Worm (Caenorhabditis elegans): ENCODE data around the gene F25G6.9.

F25G6.9 gene

DNA sequence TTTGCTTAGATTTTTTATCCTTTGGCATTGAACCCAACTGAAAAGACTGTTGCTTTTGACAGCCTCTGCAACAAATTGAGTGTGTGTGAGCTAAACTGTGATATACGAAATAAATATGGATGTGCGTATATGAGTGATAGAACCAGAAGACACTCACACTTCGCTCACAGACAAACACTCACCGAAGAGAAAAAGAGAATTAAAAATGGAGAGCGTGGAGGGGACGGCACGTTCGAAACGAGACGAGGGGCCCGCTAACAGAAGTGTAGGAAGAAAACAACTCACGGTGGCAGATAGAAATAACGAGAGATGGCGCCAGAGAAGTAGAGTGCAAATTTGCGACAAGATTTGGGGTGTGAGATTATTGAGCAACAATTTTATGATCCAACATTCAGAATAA is 51.5 kb downstream of the F25G6.9 start (continued):
- no peak for TF ChIP-seq ztf-18 (tag; optimal IDR thresholded peaks at IDR 0.05)
- TF ChIP-seq snpc-1.1 (tag; optimal IDR thresholded peaks at IDR 0.05; ENCODE audit: insufficient read depth): no peak
- TF ChIP-seq hlh-12 (tag; optimal IDR thresholded peaks at IDR 0.05): no peak
- TF ChIP-seq die-1 (tag; optimal IDR thresholded peaks at IDR 0.05): no peak
- no peak for TF ChIP-seq Y79H2A.3 (GFP tag; conservative IDR thresholded peaks at IDR 0.05)
- no peak for TF ChIP-seq hlh-26 (GFP tag; conservative IDR thresholded peaks at IDR 0.05)
- TF ChIP-seq fkh-3 (tag; optimal IDR thresholded peaks at IDR 0.05): no peak
- TF ChIP-seq Y56A3A.18 (GFP tag; IDR thresholded peaks at IDR 0.05): no peak
- TF ChIP-seq lin-40 (tag; optimal IDR thresholded peaks at IDR 0.05): no peak
- peak; percentile 14 for TF ChIP-seq snpc-3.4 (tag; optimal IDR thresholded peaks at IDR 0.05)
- no peak for TF ChIP-seq ceh-40 (GFP tag; IDR thresholded peaks at IDR 0.05)
- no peak for TF ChIP-seq hmg-20 (GFP tag; IDR thresholded peaks at IDR 0.05)
- TF ChIP-seq zfh-2 (GFP tag; conservative IDR thresholded peaks at IDR 0.05): no peak
- no peak for TF ChIP-seq him-1 (tag; optimal IDR thresholded peaks at IDR 0.05)
- TF ChIP-seq somi-1 (GFP tag; optimal IDR thresholded peaks at IDR 0.05): no peak
- TF ChIP-seq hrde-1 (tag; optimal IDR thresholded peaks at IDR 0.05; ENCODE audit: borderline replicate concordance): no peak
- no peak for TF ChIP-seq lir-1 (GFP tag; conservative IDR thresholded peaks at IDR 0.05)
- TF ChIP-seq athp-1 (tag; optimal IDR thresholded peaks at IDR 0.05): no peak
- peak; percentile 21 for TF ChIP-seq snpc-4 (GFP tag; optimal IDR thresholded peaks at IDR 0.05)
- TF ChIP-seq snpc-4 (tag; optimal IDR thresholded peaks at IDR 0.05): peak in 1 of 4 experiments; percentile 12
- no peak for TF ChIP-seq tbx-9 (tag; optimal IDR thresholded peaks at IDR 0.05; ENCODE audit: borderline replicate concordance)
- TF ChIP-seq F23B12.7 (tag; optimal IDR thresholded peaks at IDR 0.05; ENCODE audit: insufficient read depth): no peak
- TF ChIP-seq rec-8 (tag; optimal IDR thresholded peaks at IDR 0.05): no peak
- no peak for TF ChIP-seq egl-44 (GFP tag; IDR thresholded peaks at IDR 0.05)

DNA sequence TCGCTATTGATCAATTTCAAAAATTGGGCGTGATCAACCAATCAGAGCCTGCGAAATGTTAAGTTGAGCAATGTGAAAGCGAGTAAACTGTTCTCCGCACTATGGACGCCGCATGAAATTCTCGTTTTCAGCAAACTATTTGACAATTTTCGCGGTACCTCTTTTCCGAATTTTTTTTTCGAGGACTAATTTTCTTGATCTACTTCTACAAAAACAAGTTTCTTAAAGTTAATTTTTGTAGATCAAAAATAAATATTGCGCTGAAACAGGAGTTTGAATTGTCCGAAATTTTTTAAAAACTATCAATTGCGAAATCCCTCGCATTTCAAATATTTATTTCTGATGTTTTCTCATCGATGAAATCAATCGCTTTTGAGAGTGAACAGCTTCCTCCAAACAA is 52.1 kb downstream of the F25G6.9 start:
- TF ChIP-seq efl-1 (GFP tag; optimal IDR thresholded peaks at IDR 0.05): peak; percentile 49
- no peak for TF ChIP-seq xnd-1 (tag; optimal IDR thresholded peaks at IDR 0.05)
- TF ChIP-seq snpc-1.1 (tag; optimal IDR thresholded peaks at IDR 0.05; ENCODE audit: insufficient read depth): no peak
- no peak for TF ChIP-seq hsf-1 (GFP tag; IDR thresholded peaks at IDR 0.05)
- TF ChIP-seq lsl-1 (GFP tag; optimal IDR thresholded peaks at IDR 0.05): peak; percentile 5
- no peak for TF ChIP-seq ztf-18 (tag; optimal IDR thresholded peaks at IDR 0.05)
- TF ChIP-seq nfya-1 (tag; optimal IDR thresholded peaks at IDR 0.05; ENCODE audit: borderline replicate concordance, insufficient read depth): no peak
- TF ChIP-seq Y95B8A.8 (GFP tag; IDR thresholded peaks at IDR 0.05): no peak
- 0 out of 2 replicates have a peak, but pooled peaks have one; percentile 15 for TF ChIP-seq madf-8 (GFP tag; conservative IDR thresholded peaks at IDR 0.05)
- TF ChIP-seq nfyb-1 (GFP tag; IDR thresholded peaks at IDR 0.05): no peak
- no peak for TF ChIP-seq aptf-2 (GFP tag; conservative IDR thresholded peaks at IDR 0.05)
- peak; percentile 65 for TF ChIP-seq madf-6 (GFP tag; IDR thresholded peaks at IDR 0.05)
- no peak for TF ChIP-seq ceh-40 (GFP tag; IDR thresholded peaks at IDR 0.05)

DNA sequence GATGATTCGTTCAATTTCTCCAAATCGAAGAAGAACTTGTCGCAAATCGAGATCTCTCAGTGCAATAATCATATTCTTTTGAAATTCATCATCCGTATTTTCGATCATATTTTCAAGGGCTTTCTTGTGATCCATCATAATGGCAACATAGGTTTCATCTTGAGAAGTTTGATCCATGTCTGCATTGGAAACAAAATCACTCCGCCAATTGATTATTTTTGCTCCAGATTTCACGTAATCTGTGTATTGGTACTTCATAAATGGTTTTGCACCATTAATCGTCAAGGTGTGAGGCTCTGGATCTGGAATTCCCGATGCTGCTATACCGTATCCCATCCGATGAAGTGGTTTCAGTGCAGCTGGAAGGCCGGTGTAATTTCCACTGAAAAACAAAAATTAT is 53.4 kb downstream of the F25G6.9 start:
- TF ChIP-seq rpc-1 (optimal IDR thresholded peaks at IDR 0.05) (no peak), rpc-1 (tag; optimal IDR thresholded peaks at IDR 0.05) (no peak)

Data from whole organism, young adult.